Fruit fly (Drosophila melanogaster) whole organism, embryonic: ENCODE measurements around the gene Cyp28c1.

Experiments
- Awh ChIP-seq: fragments of 200-800 bp; sonication (Bioruptor generic); IDR thresholded peaks from 2 replicates; pipeline ENCODE4, ENCODE4 v1.3.6; 2022; ENCODE audit warnings: missing biosample characterization, missing genetic modification characterization
- CG10462 ChIP-seq: fragments of 200-800 bp; sonication (Bioruptor generic); optimal IDR thresholded peaks from 2 replicates; lab custom pipeline; 2016; ENCODE audit warnings: missing biosample characterization, missing genetic modification characterization
- CG10654 ChIP-seq: fragments of 200-800 bp; sonication (Bioruptor generic); optimal IDR thresholded peaks from 2 replicates; lab custom pipeline; 2016; ENCODE audit warnings: missing biosample characterization, missing genetic modification characterization
- CG1233 ChIP-seq: fragments of 200-800 bp; sonication (Bioruptor generic); optimal IDR thresholded peaks from 4 replicates; lab custom pipeline; 2018; ENCODE audit warnings: missing biosample characterization, mild to moderate bottlenecking, missing genetic modification characterization
- CG12744 ChIP-seq: fragments of 200-800 bp; sonication (Bioruptor generic); optimal IDR thresholded peaks from 2 replicates; lab custom pipeline; 2016; ENCODE audit warnings: missing biosample characterization, missing genetic modification characterization
- CG1602 ChIP-seq: fragments of 200-800 bp; sonication (Bioruptor generic); optimal IDR thresholded peaks from 3 replicates; lab custom pipeline; 2016; ENCODE audit warnings: missing biosample characterization, missing genetic modification characterization
- CG16779 ChIP-seq: fragments of 200-800 bp; sonication (Bioruptor generic); IDR thresholded peaks from 2 replicates; pipeline ENCODE4 v1.3.6; 2022; ENCODE audit warnings: missing biosample characterization, missing genetic modification characterization
- CG17328 ChIP-seq: fragments of 200-800 bp; sonication (Bioruptor generic); IDR thresholded peaks from 2 replicates; pipeline ENCODE4 v1.3.6; 2022; ENCODE audit warnings: missing biosample characterization, missing genetic modification characterization
- CG17829 ChIP-seq: fragments of 200-800 bp; optimal IDR thresholded peaks from 2 replicates; lab custom pipeline; 2019; ENCODE audit warnings: missing biosample characterization, mild to moderate bottlenecking, missing genetic modification characterization, moderate library complexity
- CG3163 ChIP-seq: fragments of 200-800 bp; sonication (Bioruptor generic); optimal IDR thresholded peaks from 3 replicates; lab custom pipeline; 2016; ENCODE audit warnings: missing biosample characterization, missing genetic modification characterization
- CG34376 ChIP-seq: fragments of 200-800 bp; sonication (Bioruptor generic); optimal IDR thresholded peaks from 2 replicates; lab custom pipeline; 2018; ENCODE audit warnings: missing biosample characterization, mild to moderate bottlenecking, missing genetic modification characterization
- CG42726 ChIP-seq: fragments of 200-800 bp; sonication (Bioruptor generic); IDR thresholded peaks from 2 replicates; pipeline ENCODE4 v1.3.6; 2022; ENCODE audit warnings: missing biosample characterization, missing genetic modification characterization; ENCODE audit not compliant: partially characterized antibody
- CG4328 ChIP-seq: fragments of 200-800 bp; sonication (Bioruptor generic); optimal IDR thresholded peaks from 3 replicates; lab custom pipeline; 2017; ENCODE audit warnings: missing biosample characterization, missing genetic modification reagents, missing genetic modification characterization
- CG4424 ChIP-seq: fragments of 200-800 bp; sonication (Bioruptor generic); optimal IDR thresholded peaks from 3 replicates; lab custom pipeline; 2016; ENCODE audit warnings: missing biosample characterization, missing genetic modification characterization
- CG6175 ChIP-seq: fragments of 200-800 bp; sonication (Bioruptor generic); IDR thresholded peaks from 3 replicates; pipeline ENCODE4 v1.3.6; 2022; ENCODE audit warnings: missing biosample characterization, missing genetic modification characterization
- CG9797 ChIP-seq: fragments of 200-800 bp; sonication (Bioruptor generic); optimal IDR thresholded peaks from 3 replicates; lab custom pipeline; 2018; ENCODE audit warnings: missing biosample characterization, mild to moderate bottlenecking, missing genetic modification characterization
- CG9876 ChIP-seq: fragments of 200-800 bp; sonication (Bioruptor generic); optimal IDR thresholded peaks from 2 replicates; lab custom pipeline; 2016; ENCODE audit warnings: missing biosample characterization, missing genetic modification characterization
- CkIIα-i1 ChIP-seq: fragments of 200-800 bp; sonication (Bioruptor generic); IDR thresholded peaks from 2 replicates; pipeline ENCODE4 v1.3.6; 2022; ENCODE audit warnings: missing biosample characterization, missing genetic modification characterization
- Doc3 ChIP-seq: fragments of 200-800 bp; sonication (Bioruptor generic); IDR thresholded peaks from 3 replicates; pipeline ENCODE4 v1.3.6; 2022; ENCODE audit warnings: missing biosample characterization, missing genetic modification characterization; ENCODE audit not compliant: partially characterized antibody
- Fer1 ChIP-seq: fragments of 200-800 bp; sonication (Bioruptor generic); optimal IDR thresholded peaks from 2 replicates; lab custom pipeline; 2017; ENCODE audit warnings: missing biosample characterization, mild to moderate bottlenecking, missing genetic modification characterization
- Gsc ChIP-seq: fragments of 200-800 bp; sonication (Bioruptor generic); IDR thresholded peaks from 2 replicates; pipeline ENCODE4 v1.3.6; 2022; ENCODE audit warnings: missing biosample characterization, missing genetic modification characterization
- Hmr ChIP-seq: fragments of 200-800 bp; sonication (Bioruptor generic); optimal IDR thresholded peaks from 3 replicates; lab custom pipeline; 2017; ENCODE audit warnings: mild to moderate bottlenecking, missing biosample characterization, missing genetic modification reagents, missing genetic modification characterization
- Hr3 ChIP-seq: fragments of 200-800 bp; sonication (Bioruptor generic); optimal IDR thresholded peaks from 3 replicates; lab custom pipeline; 2016; ENCODE audit warnings: missing biosample characterization, missing genetic modification characterization
- Hr51 ChIP-seq, 2 experiments: fragments of 200-800 bp; sonication (Bioruptor generic); optimal IDR thresholded peaks; 2 replicates in 1 of 2; 3 replicates in 1 of 2; lab custom pipeline; 2016 to 2018; ENCODE audit warnings: missing biosample characterization in 2 of 2, missing genetic modification characterization in 2 of 2, mild to moderate bottlenecking in 1 of 2, moderate library complexity in 1 of 2
- Lhr ChIP-seq: fragments of 200-800 bp; sonication (Bioruptor generic); optimal IDR thresholded peaks from 3 replicates; lab custom pipeline; 2017; ENCODE audit warnings: mild to moderate bottlenecking, missing biosample characterization, missing genetic modification reagents, missing genetic modification characterization
- MBD-R2 ChIP-seq: fragments of 200-800 bp; sonication (Bioruptor generic); IDR thresholded peaks from 2 replicates; pipeline ENCODE4 v1.3.6; 2022; ENCODE audit warnings: missing biosample characterization, missing genetic modification characterization
- Rfx ChIP-seq: fragments of 200-800 bp; sonication (Bioruptor generic); IDR thresholded peaks from 2 replicates; pipeline ENCODE4 v1.3.6; 2022; ENCODE audit warnings: missing biosample characterization, missing genetic modification characterization
- TFAM ChIP-seq: fragments of 200-800 bp; sonication (Bioruptor generic); optimal IDR thresholded peaks from 2 replicates; lab custom pipeline; 2017; ENCODE audit warnings: missing biosample characterization, missing genetic modification characterization, inconsistent platforms
- Usf ChIP-seq: fragments of 200-800 bp; sonication (Bioruptor generic); optimal IDR thresholded peaks from 2 replicates; lab custom pipeline; 2017; ENCODE audit warnings: missing genotype, missing biosample characterization, missing genetic modification characterization
- al ChIP-seq: fragments of 200-800 bp; sonication (Bioruptor generic); IDR thresholded peaks from 2 replicates; pipeline ENCODE4 v1.3.6; 2022; ENCODE audit warnings: missing biosample characterization, missing genetic modification characterization
- br ChIP-seq: fragments of >200 bp; optimal IDR thresholded peaks from 2 replicates; lab custom pipeline; 2017
- dan ChIP-seq: fragments of 200-800 bp; sonication (Bioruptor generic); IDR thresholded peaks from 2 replicates; pipeline ENCODE4 v1.3.6; 2022; ENCODE audit warnings: missing biosample characterization, missing genetic modification characterization
- ewg ChIP-seq: fragments of 200-800 bp; sonication (Bioruptor generic); optimal IDR thresholded peaks from 3 replicates; lab custom pipeline; 2017; ENCODE audit warnings: mild to moderate bottlenecking, missing biosample characterization, missing genetic modification reagents, missing genetic modification characterization
- fd96Cb ChIP-seq: fragments of 200-800 bp; sonication (Bioruptor generic); optimal IDR thresholded peaks from 2 replicates; lab custom pipeline; 2018; ENCODE audit warnings: missing biosample characterization, mild to moderate bottlenecking, missing genetic modification characterization, moderate library complexity
- gsb ChIP-seq: fragments of 200-800 bp; sonication (Bioruptor generic); IDR thresholded peaks from 2 replicates; pipeline ENCODE4 v1.3.6; 2022; ENCODE audit warnings: missing biosample characterization, missing genetic modification characterization
- lilli ChIP-seq: fragments of 200-800 bp; sonication (Bioruptor generic); optimal IDR thresholded peaks from 3 replicates; lab custom pipeline; 2016; ENCODE audit warnings: missing biosample characterization, missing genetic modification characterization
- maf-S ChIP-seq: fragments of 200-800 bp; sonication (Bioruptor generic); optimal IDR thresholded peaks from 2 replicates; lab custom pipeline; 2016; ENCODE audit warnings: missing biosample characterization, missing genetic modification characterization
- nom ChIP-seq: fragments of 200-800 bp; sonication (Bioruptor generic); optimal IDR thresholded peaks from 2 replicates; lab custom pipeline; 2017; ENCODE audit warnings: missing biosample characterization, missing genetic modification characterization, mild to moderate bottlenecking, moderate library complexity, missing genetic modification reagents
- pb ChIP-seq: fragments of 200-800 bp; sonication (Bioruptor generic); optimal IDR thresholded peaks from 3 replicates; lab custom pipeline; 2016; ENCODE audit warnings: missing biosample characterization, missing genetic modification characterization
- pfk ChIP-seq: fragments of 200-800 bp; sonication (Bioruptor generic); optimal IDR thresholded peaks from 2 replicates; lab custom pipeline; 2018; ENCODE audit warnings: missing biosample characterization, mild to moderate bottlenecking, missing genetic modification characterization, moderate library complexity
- psq ChIP-seq: fragments of 200-800 bp; sonication (Bioruptor generic); optimal IDR thresholded peaks from 2 replicates; lab custom pipeline; 2017; ENCODE audit warnings: missing biosample characterization, missing genetic modification characterization
- run ChIP-seq: fragments of 200-800 bp; sonication (Bioruptor generic); optimal IDR thresholded peaks from 3 replicates; lab custom pipeline; 2018; ENCODE audit warnings: missing biosample characterization, mild to moderate bottlenecking, missing genetic modification characterization
- sc ChIP-seq, 3 experiments: fragments of >200 bp in 2 of 3; fragments of 200-800 bp in 1 of 3; sonication (Bioruptor generic) in 1 of 3; optimal IDR thresholded peaks; 2 replicates in 2 of 3; 3 replicates in 1 of 3; lab custom pipeline; 2017; ENCODE audit warnings: mild to moderate bottlenecking in 1 of 3, missing biosample characterization in 1 of 3, missing genetic modification characterization in 1 of 3, missing genetic modification reagents in 1 of 3
- sd ChIP-seq: fragments of 200-800 bp; sonication (Bioruptor generic); optimal IDR thresholded peaks from 3 replicates; lab custom pipeline; 2018; ENCODE audit warnings: missing biosample characterization, mild to moderate bottlenecking, missing genetic modification characterization, moderate library complexity
- sens ChIP-seq: fragments of 200-800 bp; sonication (Bioruptor generic); peaks from one replicate; lab custom pipeline; 2016; ENCODE audit warnings: missing biosample characterization, missing genetic modification characterization
- tgo ChIP-seq: fragments of 200-800 bp; sonication (Bioruptor generic); IDR thresholded peaks from 3 replicates; pipeline ENCODE4 v1.3.6; 2022; ENCODE audit warnings: missing biosample characterization, missing genetic modification characterization
- toy ChIP-seq: fragments of 200-800 bp; sonication (Bioruptor generic); IDR thresholded peaks from 2 replicates; pipeline ENCODE4 v1.3.6; 2022; ENCODE audit warnings: missing biosample characterization, missing genetic modification characterization
- trh ChIP-seq: fragments of 200-800 bp; sonication (Bioruptor generic); optimal IDR thresholded peaks from 2 replicates; lab custom pipeline; 2016; ENCODE audit warnings: missing biosample characterization, missing genetic modification characterization
- vvl ChIP-seq: fragments of 200-800 bp; sonication (Bioruptor generic); IDR thresholded peaks from 2 replicates; pipeline ENCODE4 v1.3.6; 2022; ENCODE audit warnings: missing biosample characterization, missing genetic modification characterization

The Cyp28c1 gene

dm6 chrX:11857522-11858438, 18.4 kb downstream of the Cyp28c1 start (continued):
- TF ChIP-seq dan (GFP tag; lab: Robert Waterston, UW) (no peak), sc (optimal IDR thresholded peaks at IDR 0.05; lab: Kevin White, UChicago) (no peak), sc (GFP tag; optimal IDR thresholded peaks at IDR 0.05; lab: Kevin White, UChicago) (peak; percentile 55), CG4328 (no peak), pb (GFP tag; lab: Kevin White, UChicago) (peak; percentile 39), CG42726 (no peak), br (no peak), sd (tag; lab: Kevin White, UChicago) (no peak), fd96Cb (tag; lab: Kevin White, UChicago) (peak; percentile 63), CG1602 (GFP tag; lab: Kevin White, UChicago) (peak; percentile 32), lilli (GFP tag; lab: Kevin White, UChicago) (peak; percentile 85), Gsc (GFP tag; lab: Robert Waterston, UW) (no peak; the same call in 1 of the 2 replicates), Hmr (GFP tag; lab: Kevin White, UChicago) (peak; percentile 40), Fer1 (GFP tag; lab: Kevin White, UChicago) (peak; percentile 57), Hr3 (peak; percentile 22), CG3163 (GFP tag; lab: Kevin White, UChicago) (no peak), CG17829 (tag; lab: Kevin White, UChicago) (peak; percentile 93), tgo (GFP tag; lab: Robert Waterston, UW) (peak; percentile 81), gsb (GFP tag; lab: Robert Waterston, UW) (peak; percentile 37; the same call in 1 of the 2 replicates), toy (no peak), Awh (GFP tag; lab: Robert Waterston, UW) (peak; percentile 92), CG12744 (GFP tag; lab: Kevin White, UChicago) (no peak), CG6175 (GFP tag; lab: Robert Waterston, UW) (peak; percentile 27; the same call in 1 of the 3 replicates), CG34376 (GFP tag; lab: Kevin White, UChicago) (no peak), ewg (GFP tag; lab: Kevin White, UChicago) (peak; percentile 51), CkIIα-i1 (GFP tag; lab: Robert Waterston, UW) (no peak), CG16779 (GFP tag; lab: Robert Waterston, UW) (no peak), Lhr (GFP tag; lab: Kevin White, UChicago) (peak; percentile 42), psq (no peak), MBD-R2 (GFP tag; lab: Robert Waterston, UW) (no peak), Doc3 (GFP tag; lab: Robert Waterston, UW) (no peak), run (tag; lab: Kevin White, UChicago) (peak; percentile 10), Usf (peak; percentile 69), vvl (peak; percentile 90), CG9876 (GFP tag; lab: Kevin White, UChicago) (no peak), CG4424 (peak; percentile 68), CG9797 (GFP tag; lab: Kevin White, UChicago) (no peak), sens (GFP tag; lab: Kevin White, UChicago) (peak; percentile 98), TFAM (GFP tag; lab: Kevin White, UChicago) (peak; percentile 15), CG10462 (GFP tag; lab: Kevin White, UChicago) (peak; percentile 34), CG17328 (GFP tag; lab: Robert Waterston, UW) (peak; percentile 72), al (GFP tag; lab: Robert Waterston, UW) (0 out of 2 replicates have a peak, but pooled peaks have one; percentile 30), Rfx (GFP tag; lab: Robert Waterston, UW) (peak; percentile 84), CG1233 (GFP tag; lab: Kevin White, UChicago) (peak; percentile 89), trh (GFP tag; lab: Kevin White, UChicago) (peak; percentile 56), Hr51 (GFP tag; optimal IDR thresholded peaks at IDR 0.05; lab: Kevin White, UChicago) (peak in 1 of 2 experiments; percentile 81), pfk (no peak), maf-S (GFP tag; lab: Kevin White, UChicago) (peak; percentile 5), nom (GFP tag; lab: Kevin White, UChicago) (peak; percentile 86), CG10654 (GFP tag; lab: Kevin White, UChicago) (peak; percentile 34)
